Worm (Caenorhabditis elegans) whole organism, midembryonic: ENCODE data around the gene H35N09.2.

Experiments used
- flt-1 ChIP-seq: fragments of 200-800 bp; sonication (Bioruptor generic); IDR thresholded peaks from 2 replicates; pipeline ENCODE4 v1.3.6; 2022; ENCODE audit warnings: missing genetic modification characterization, missing compliant biosample characterization
- ref-1 ChIP-seq: fragments of 200-800 bp; sonication (Bioruptor generic); conservative IDR thresholded peaks from 2 replicates; pipeline ENCODE4 v1.3.6; 2022; ENCODE audit warnings: missing genetic modification reagents, missing genetic modification characterization, missing compliant biosample characterization

DNA sequence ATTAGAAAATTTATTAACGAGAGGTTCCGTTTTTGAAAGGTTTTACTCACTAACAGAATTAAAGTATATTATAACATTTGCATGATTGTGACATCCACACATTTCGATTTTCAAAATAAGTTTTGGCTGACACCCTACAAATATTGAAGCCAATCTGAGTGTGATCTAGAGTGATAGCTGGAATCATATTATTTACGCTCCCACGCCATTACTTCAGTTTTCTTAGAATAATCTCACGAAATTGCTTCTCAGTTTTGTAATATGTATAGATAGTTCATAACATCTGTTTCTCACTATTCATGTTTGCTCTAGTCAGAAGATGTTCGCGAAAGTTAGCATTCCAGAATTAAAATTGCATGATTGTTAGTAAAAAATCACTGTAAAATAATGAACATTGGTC, 7.4 kb upstream of the H35N09.2 start:
- TF ChIP-seq flt-1 (GFP tag; lab: Robert Waterston, UW) (no peak), ref-1 (GFP tag; lab: Robert Waterston, UW) (no peak)
